Worm (Caenorhabditis elegans) whole organism, mixed stage, embryonic: ENCODE measurements around the gene pod-2.

Experiments used
- lin-32 ChIP-seq: fragments of 200-800 bp; sonication (Bioruptor generic); optimal IDR thresholded peaks from 2 replicates; lab custom pipeline; 2018; ENCODE audit warnings: mild to moderate bottlenecking, missing genetic modification characterization, missing compliant biosample characterization
- nhr-76 ChIP-seq: sonication (generic microtip); optimal IDR thresholded peaks from 2 replicates; lab custom pipeline; 2017; ENCODE audit warnings: missing biosample characterization, missing genetic modification characterization
- unc-62 ChIP-seq: fragments of 150-350 bp; optimal IDR thresholded peaks from 2 replicates; lab custom pipeline; 2014; ENCODE audit warnings: missing biosample characterization, missing genetic modification reagents, missing genetic modification characterization

ce11 chrII:1159718-1160117 is 23.1 kb downstream of the pod-2 start:
- no peak for TF ChIP-seq nhr-76
- no peak for TF ChIP-seq unc-62
- TF ChIP-seq lin-32, result no peak
